Worm (Caenorhabditis elegans) whole organism, midembryonic: ENCODE measurements around the gene Y55F3BR.6.

Experiments used
- T22C8.4 ChIP-seq: fragments of 200-800 bp; sonication (Bioruptor generic); IDR thresholded peaks from 2 replicates; pipeline ENCODE4 v1.3.6; 2022; ENCODE audit warnings: missing genetic modification characterization, missing compliant biosample characterization
- klf-2 ChIP-seq: fragments of 200-800 bp; sonication (Bioruptor generic); conservative IDR thresholded peaks from 2 replicates; pipeline ENCODE4 v1.3.6; 2022; ENCODE audit warnings: missing genetic modification reagents, missing genetic modification characterization, missing compliant biosample characterization

DNA sequence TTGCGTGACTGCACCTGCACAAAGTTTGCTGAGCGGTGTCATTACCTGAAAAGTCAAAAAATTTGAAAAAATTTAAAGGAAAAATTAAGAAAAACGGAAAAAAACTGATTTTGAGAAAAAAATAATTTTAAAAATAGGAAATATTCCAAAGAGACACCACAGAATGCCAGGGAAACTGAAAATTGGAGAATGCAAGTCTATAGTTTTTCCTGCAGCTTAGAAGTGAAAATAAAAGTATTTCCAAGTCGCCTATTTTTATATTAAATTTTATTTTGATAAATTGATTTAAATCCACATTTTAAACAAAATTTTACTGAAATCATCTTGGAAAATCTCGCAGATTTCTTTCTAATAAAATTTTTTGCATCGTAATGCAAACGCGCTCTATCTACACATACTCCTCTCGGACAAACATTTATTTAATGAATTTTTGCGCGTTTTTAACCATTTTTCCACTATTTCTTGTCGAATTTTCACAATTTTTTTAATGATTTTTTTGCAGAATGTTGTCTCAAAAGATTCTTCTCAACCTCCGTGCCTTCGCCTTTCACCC lies 45.3 kb downstream of the Y55F3BR.6 start, which contains the start of the genes F56B3.11 and ech-5:
- no peak for TF ChIP-seq T22C8.4 (GFP tag; lab: Robert Waterston, UW)
- peak; percentile 81 for TF ChIP-seq klf-2 (GFP tag; lab: Robert Waterston, UW)
